Fruit fly (Drosophila melanogaster) whole organism, wandering third instar larva: ENCODE measurements around the gene mah.
A peak's percentile ranks its signal among the peaks of the same experiment; 100 is the strongest.

Experiments used
- Abd-B ChIP-seq: fragments of >200 bp; optimal IDR thresholded peaks from 2 replicates; lab custom pipeline; 2017; ENCODE audit warnings: missing biosample characterization, missing genetic modification characterization
- CG32264 ChIP-seq: fragments of 200-800 bp; sonication (Bioruptor generic); optimal IDR thresholded peaks from 2 replicates; lab custom pipeline; 2016; ENCODE audit warnings: missing biosample characterization, missing genetic modification characterization
- CrebA ChIP-seq: fragments of 200-800 bp; sonication (Bioruptor generic); optimal IDR thresholded peaks from 2 replicates; lab custom pipeline; 2016; ENCODE audit warnings: missing biosample characterization, mild to moderate bottlenecking, missing genetic modification characterization, borderline replicate concordance
- GATAd ChIP-seq: sonication (Bioruptor generic); optimal IDR thresholded peaks from 2 replicates; lab custom pipeline; 2016; ENCODE audit warnings: missing biosample characterization, missing genetic modification characterization
- HLH106 ChIP-seq: fragments of 200-800 bp; optimal IDR thresholded peaks from 3 replicates; lab custom pipeline; 2019; ENCODE audit warnings: missing biosample characterization, mild to moderate bottlenecking, missing genetic modification characterization, moderate library complexity
- Hr78 ChIP-seq: fragments of >200 bp; optimal IDR thresholded peaks from 2 replicates; lab custom pipeline; 2017; ENCODE audit warnings: missing biosample characterization, missing genetic modification characterization
- Myc ChIP-seq: fragments of >200 bp; optimal IDR thresholded peaks from 2 replicates; lab custom pipeline; 2017
- OdsH ChIP-seq: fragments of 200-800 bp; sonication (Bioruptor generic); optimal IDR thresholded peaks from 2 replicates; lab custom pipeline; 2016; ENCODE audit warnings: missing biosample characterization, mild to moderate bottlenecking, missing genetic modification characterization
- Rel ChIP-seq, 2 experiments: fragments of 200-800 bp; sonication (Bioruptor generic) in 1 of 2; optimal IDR thresholded peaks; 2 replicates in 1 of 2; 3 replicates in 1 of 2; lab custom pipeline; 2016 to 2019; ENCODE audit warnings: mild to moderate bottlenecking in 2 of 2, missing biosample characterization in 2 of 2, missing genetic modification characterization in 2 of 2, moderate library complexity in 1 of 2
- Sp1 ChIP-seq: fragments of 200-800 bp; sonication (Bioruptor generic); optimal IDR thresholded peaks from 3 replicates; lab custom pipeline; 2019; ENCODE audit warnings: missing biosample characterization, mild to moderate bottlenecking, missing genetic modification characterization, moderate library complexity
- Vsx2 ChIP-seq: fragments of 200-300, 225-300 bp; sonication (Bioruptor generic); optimal IDR thresholded peaks from 2 replicates; lab custom pipeline; 2018; ENCODE audit warnings: missing biosample characterization, missing genetic modification characterization; ENCODE audit not compliant: partially characterized antibody
- dmrt93B ChIP-seq: fragments of 200-800 bp; sonication (Bioruptor generic); optimal IDR thresholded peaks from 2 replicates; lab custom pipeline; 2018; ENCODE audit warnings: missing biosample characterization, mild to moderate bottlenecking, missing genetic modification characterization
- ey ChIP-seq: fragments of 200-800 bp; sonication (Bioruptor generic); optimal IDR thresholded peaks from 2 replicates; lab custom pipeline; 2016; ENCODE audit warnings: missing biosample characterization, missing genetic modification characterization
- fru ChIP-seq: fragments of 200-800 bp; sonication (Bioruptor generic); optimal IDR thresholded peaks from 3 replicates; lab custom pipeline; 2016; ENCODE audit warnings: missing biosample characterization, mild to moderate bottlenecking, missing genetic modification characterization
- h ChIP-seq: fragments of 200-800 bp; sonication (Bioruptor generic); optimal IDR thresholded peaks from 3 replicates; lab custom pipeline; 2016; ENCODE audit warnings: missing biosample characterization, mild to moderate bottlenecking, missing genetic modification characterization
- jim ChIP-seq: fragments of 175-275, 200-325 bp; sonication (Bioruptor generic); optimal IDR thresholded peaks from 2 replicates; lab custom pipeline; 2016; ENCODE audit warnings: missing biosample characterization, mild to moderate bottlenecking, missing genetic modification characterization
- pan ChIP-seq: fragments of >200 bp; optimal IDR thresholded peaks from 2 replicates; lab custom pipeline; 2017
- rgr ChIP-seq: fragments of 200-800 bp; sonication (Bioruptor generic); optimal IDR thresholded peaks from 3 replicates; lab custom pipeline; 2016; ENCODE audit warnings: missing biosample characterization, mild to moderate bottlenecking, missing genetic modification characterization
- usp ChIP-seq: fragments of >200 bp; optimal IDR thresholded peaks from 2 replicates; lab custom pipeline; 2017; ENCODE audit warnings: missing biosample characterization, missing genetic modification characterization
- woc ChIP-seq: sonication (Bioruptor generic); optimal IDR thresholded peaks from 2 replicates; lab custom pipeline; 2016; ENCODE audit warnings: missing biosample characterization, mild to moderate bottlenecking, missing genetic modification characterization

The mah gene

DNA sequence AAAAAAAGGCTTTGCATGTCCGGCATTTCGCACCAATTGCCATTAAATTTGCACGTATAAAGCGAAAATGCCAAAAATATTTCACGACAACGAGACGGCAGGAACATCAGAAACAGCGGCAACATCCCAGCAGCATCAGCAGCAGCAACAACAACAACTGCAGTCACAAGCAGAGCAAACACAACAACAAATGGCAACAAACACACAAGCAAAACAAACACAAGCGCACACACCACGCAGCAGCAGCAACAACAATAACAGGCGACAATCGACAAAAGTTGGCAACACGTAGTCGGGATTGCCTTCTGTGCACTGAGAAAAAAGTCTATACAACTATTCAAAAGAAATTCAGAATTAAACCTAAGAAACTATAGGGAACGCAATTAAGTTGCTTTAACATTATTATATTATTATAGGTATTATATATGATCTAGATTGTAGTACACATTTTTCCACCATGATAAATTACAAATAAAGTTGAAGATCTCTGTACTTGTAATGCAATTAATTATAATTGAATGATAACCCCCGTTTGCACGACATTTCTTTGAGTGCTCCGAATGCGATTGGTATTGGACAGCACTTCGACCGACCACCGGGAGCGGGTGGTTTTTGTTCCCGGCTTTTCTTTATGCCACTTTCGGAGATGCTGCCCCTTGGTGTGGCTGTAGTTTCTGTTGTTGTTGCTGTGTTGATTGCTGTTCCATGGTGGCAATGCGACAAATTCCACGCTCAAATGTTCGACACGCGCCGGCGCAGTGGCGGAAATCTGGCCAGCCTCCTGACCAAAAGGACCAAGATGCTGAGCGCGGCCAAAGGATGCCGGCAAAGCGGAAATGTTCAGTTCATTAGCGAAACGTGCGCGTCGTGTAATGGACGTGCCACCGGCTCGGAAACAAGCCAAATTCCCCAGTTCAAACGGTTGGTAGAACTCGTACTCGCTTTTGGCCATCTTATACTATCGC is 36.4 kb downstream of the mah start, which contains the start of gene tnc (continued):
- TF ChIP-seq Hr78 (GFP tag; lab: Kevin White, UChicago) (no peak), usp (GFP tag; lab: Kevin White, UChicago) (no peak)
- TF ChIP-seq, all 38 proteins: peak for 19

dm6 chr3R:24985029-24985685 is 37.7 kb downstream of the mah start:
- TF ChIP-seq CrebA (GFP tag; lab: Kevin White, UChicago) (peak; percentile 19), Rel (GFP tag; optimal IDR thresholded peaks at IDR 0.05; lab: Kevin White, UChicago) (peak; percentile 14), Rel (tag; optimal IDR thresholded peaks at IDR 0.05; lab: Kevin White, UChicago) (no peak), Hr78 (GFP tag; lab: Kevin White, UChicago) (no peak)

DNA sequence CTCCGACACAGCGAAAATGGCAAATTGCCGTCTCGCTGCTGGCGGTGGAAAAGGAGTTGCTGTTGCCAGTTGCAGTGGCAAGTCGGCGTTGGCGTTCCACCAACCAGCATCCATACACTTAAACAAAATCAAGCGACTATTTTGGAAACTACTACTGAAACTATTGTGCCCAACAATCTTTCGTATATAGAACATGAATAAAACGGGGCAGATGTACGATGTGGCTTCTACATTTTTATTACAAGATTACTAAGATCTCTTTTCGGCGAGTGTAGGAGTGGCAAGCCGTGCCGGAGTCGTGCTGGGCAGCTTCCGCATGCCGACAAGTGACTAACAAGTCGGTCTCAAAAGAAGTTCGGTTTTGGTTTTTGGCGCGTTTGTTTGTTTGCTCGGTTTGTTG is 49.1 kb downstream of the mah start:
- no peak for TF ChIP-seq GATAd (GFP tag; lab: Kevin White, UChicago)
- peak; percentile 23 for TF ChIP-seq ey
- TF ChIP-seq Abd-B (GFP tag; lab: Kevin White, UChicago), result no peak
- peak; percentile 39 for TF ChIP-seq fru (GFP tag; lab: Kevin White, UChicago)
- TF ChIP-seq HLH106, result peak; percentile 29
- TF ChIP-seq h (GFP tag; lab: Kevin White, UChicago), result peak; percentile 52
- peak; percentile 32 for TF ChIP-seq rgr (GFP tag; lab: Kevin White, UChicago)
- no peak for TF ChIP-seq Vsx2
- TF ChIP-seq woc (GFP tag; lab: Kevin White, UChicago), result peak; percentile 4
- no peak for TF ChIP-seq pan (lab: Kevin White, UChicago)
- TF ChIP-seq Sp1 (GFP tag; lab: Kevin White, UChicago), result peak; percentile 18
- TF ChIP-seq dmrt93B (GFP tag; lab: Kevin White, UChicago), result peak; percentile 7

dm6 chr3R:24997287-24997686 is 49.9 kb downstream of the mah start:
- TF ChIP-seq Myc (lab: Kevin White, UChicago) (no peak), OdsH (GFP tag; lab: Kevin White, UChicago) (no peak), jim (GFP tag; lab: Kevin White, UChicago) (no peak), Hr78 (GFP tag; lab: Kevin White, UChicago) (no peak), CG32264 (GFP tag; lab: Kevin White, UChicago) (no peak)
